Worm (Caenorhabditis elegans) whole organism, L1 larva: Measurements from ENCODE around the gene enpp-1.

Experiments used
- C04F5.9 ChIP-seq: sonication (generic microtip); optimal IDR thresholded peaks from 2 replicates; lab custom pipeline; 2016; ENCODE audit warnings: missing genetic modification characterization, missing compliant biosample characterization
- Y116A8C.19 ChIP-seq: sonication (generic microtip); optimal IDR thresholded peaks from 2 replicates; lab custom pipeline; 2016; ENCODE audit warnings: missing compliant biosample characterization, missing genetic modification characterization, borderline replicate concordance
- aly-2 ChIP-seq: fragments of 150-350 bp; optimal IDR thresholded peaks from 2 replicates; lab custom pipeline; 2014; ENCODE audit warnings: missing biosample characterization, missing genetic modification characterization
- ceh-8 ChIP-seq: fragments of 200-800 bp; sonication (Bioruptor generic); optimal IDR thresholded peaks from 2 replicates; lab custom pipeline; 2018; ENCODE audit warnings: mild to moderate bottlenecking, missing genetic modification characterization, moderate library complexity, missing compliant biosample characterization
- ceh-82 ChIP-seq, 3 experiments: fragments of 150-350 bp in 1 of 3; sonication (generic microtip) in 2 of 3; optimal IDR thresholded peaks; 2 replicates each; lab custom pipeline; 2014 to 2017; ENCODE audit warnings: missing biosample characterization in 3 of 3, missing genetic modification characterization in 3 of 3
- ces-1 ChIP-seq: fragments of 150-350 bp; optimal IDR thresholded peaks from 2 replicates; lab custom pipeline; 2014; ENCODE audit warnings: missing biosample characterization, missing genetic modification reagents, missing genetic modification characterization
- dpl-1 ChIP-seq, 3 experiments: fragments of 150-350 bp in 2 of 3; sonication (generic microtip) in 1 of 3; optimal IDR thresholded peaks; 2 replicates each; lab custom pipeline; 2014 to 2017; ENCODE audit warnings: missing biosample characterization in 3 of 3, missing genetic modification characterization in 3 of 3, missing genetic modification reagents in 3 of 3
- egl-13 ChIP-seq: sonication (generic microtip); optimal IDR thresholded peaks from 2 replicates; lab custom pipeline; 2016; ENCODE audit warnings: missing genotype, missing genetic modification reagents, missing genetic modification characterization, missing compliant biosample characterization
- fos-1 ChIP-seq: fragments of 150-350 bp; optimal IDR thresholded peaks from 2 replicates; lab custom pipeline; 2014; ENCODE audit warnings: missing biosample characterization, missing genetic modification characterization
- grh-1 ChIP-seq: fragments of 200-800 bp; sonication (Bioruptor generic); IDR thresholded peaks from 2 replicates; pipeline ENCODE4 v1.3.6; 2022; ENCODE audit warnings: missing genetic modification reagents, missing genetic modification characterization, missing compliant biosample characterization
- hlh-17 ChIP-seq: fragments of 200-800 bp; sonication (Bioruptor generic); optimal IDR thresholded peaks from 2 replicates; lab custom pipeline; 2018; ENCODE audit warnings: missing genetic modification characterization, mild to moderate bottlenecking, missing compliant biosample characterization, moderate library complexity, borderline replicate concordance
- hlh-4 ChIP-seq: sonication (generic microtip); optimal IDR thresholded peaks from 2 replicates; lab custom pipeline; 2016; ENCODE audit warnings: mild to moderate bottlenecking, missing genetic modification characterization, missing compliant biosample characterization
- hpl-2 ChIP-seq: fragments of 150-350 bp; optimal IDR thresholded peaks from 2 replicates; lab custom pipeline; 2014; ENCODE audit warnings: missing biosample characterization, missing genetic modification reagents, missing genetic modification characterization
- isw-1 ChIP-seq: fragments of 200-800 bp; sonication (Bioruptor generic); IDR thresholded peaks from 2 replicates; pipeline ENCODE4 v1.3.6; 2022; ENCODE audit warnings: missing genetic modification characterization, missing compliant biosample characterization
- lin-14 ChIP-seq: fragments of 200-800 bp; sonication (Bioruptor generic); optimal IDR thresholded peaks from 2 replicates; lab custom pipeline; 2018; ENCODE audit warnings: mild to moderate bottlenecking, missing genetic modification characterization, moderate library complexity, missing compliant biosample characterization
- lin-15B ChIP-seq: fragments of 150-350 bp; sonication (generic microtip); optimal IDR thresholded peaks from 3 replicates; lab custom pipeline; 2014; ENCODE audit warnings: missing biosample characterization, missing genetic modification characterization
- lin-35 ChIP-seq, 2 experiments: fragments of 150-350 bp; optimal IDR thresholded peaks; 2 replicates each; lab custom pipeline; 2014; ENCODE audit warnings: missing biosample characterization in 2 of 2, missing genetic modification characterization in 2 of 2, missing genetic modification reagents in 2 of 2
- mab-9 ChIP-seq: fragments of 200-800 bp; sonication (Bioruptor generic); IDR thresholded peaks from 2 replicates; pipeline ENCODE4 v1.3.6; 2022; ENCODE audit warnings: missing genetic modification reagents, missing genetic modification characterization, missing compliant biosample characterization
- nhr-19 ChIP-seq: fragments of 200-800 bp; sonication (Bioruptor generic); conservative IDR thresholded peaks from 2 replicates; pipeline ENCODE4 v1.3.6; 2022; ENCODE audit warnings: missing genetic modification characterization, missing compliant biosample characterization
- nhr-20 ChIP-seq: sonication (generic microtip); optimal IDR thresholded peaks from 2 replicates; lab custom pipeline; 2016; ENCODE audit warnings: mild to moderate bottlenecking, missing genetic modification characterization, missing compliant biosample characterization
- nhr-237 ChIP-seq: fragments of 150-350 bp; optimal IDR thresholded peaks from 2 replicates; lab custom pipeline; 2014; ENCODE audit warnings: missing biosample characterization, missing genetic modification characterization
- nhr-71 ChIP-seq: sonication (generic microtip); optimal IDR thresholded peaks from 2 replicates; lab custom pipeline; 2016; ENCODE audit warnings: mild to moderate bottlenecking, missing genetic modification characterization, moderate library complexity, missing compliant biosample characterization
- pag-3 ChIP-seq: sonication (generic microtip); optimal IDR thresholded peaks from 2 replicates; lab custom pipeline; 2017; ENCODE audit warnings: missing genetic modification characterization, mild to moderate bottlenecking, missing compliant biosample characterization, antibody characterized with exemption, borderline replicate concordance; ENCODE audit not compliant: insufficient read depth
- pax-3 ChIP-seq: fragments of 200-800 bp; sonication (Bioruptor generic); optimal IDR thresholded peaks from 2 replicates; lab custom pipeline; 2018; ENCODE audit warnings: mild to moderate bottlenecking, missing genetic modification characterization, moderate library complexity, missing compliant biosample characterization
- skn-1 ChIP-seq: fragments of 150-350 bp; optimal IDR thresholded peaks from 2 replicates; lab custom pipeline; 2014; ENCODE audit warnings: missing biosample characterization, missing genetic modification characterization
- snpc-4 ChIP-seq: fragments of 150-350 bp; optimal IDR thresholded peaks from 2 replicates; lab custom pipeline; 2014; ENCODE audit warnings: missing biosample characterization, missing genetic modification characterization
- snu-23 ChIP-seq: sonication (generic microtip); optimal IDR thresholded peaks from 2 replicates; lab custom pipeline; 2016; ENCODE audit warnings: missing genetic modification characterization, missing compliant biosample characterization
- sox-4 ChIP-seq: sonication (generic microtip); optimal IDR thresholded peaks from 2 replicates; lab custom pipeline; 2016; ENCODE audit warnings: missing genetic modification characterization, missing compliant biosample characterization
- sptf-1 ChIP-seq: fragments of 150-350 bp; optimal IDR thresholded peaks from 2 replicates; lab custom pipeline; 2014; ENCODE audit warnings: missing biosample characterization, missing genetic modification characterization
- sup-37 ChIP-seq: fragments of 200-800 bp; sonication (Bioruptor generic); optimal IDR thresholded peaks from 2 replicates; lab custom pipeline; 2018; ENCODE audit warnings: mild to moderate bottlenecking, missing genetic modification characterization, missing compliant biosample characterization
- swsn-7 ChIP-seq: sonication (generic microtip); optimal IDR thresholded peaks from 2 replicates; lab custom pipeline; 2016; ENCODE audit warnings: missing genetic modification characterization, missing compliant biosample characterization
- tbx-2 ChIP-seq: sonication (generic microtip); optimal IDR thresholded peaks from 2 replicates; lab custom pipeline; 2016; ENCODE audit warnings: missing genetic modification characterization, missing compliant biosample characterization
- unc-62 ChIP-seq: fragments of 150-350 bp; optimal IDR thresholded peaks from 2 replicates; lab custom pipeline; 2014; ENCODE audit warnings: missing biosample characterization, missing genetic modification reagents, missing genetic modification characterization
- unc-86 ChIP-seq: sonication (generic microtip); optimal IDR thresholded peaks from 2 replicates; lab custom pipeline; 2016; ENCODE audit warnings: missing genetic modification characterization, missing compliant biosample characterization
- vab-15 ChIP-seq: sonication (generic microtip); optimal IDR thresholded peaks from 2 replicates; lab custom pipeline; 2017; ENCODE audit warnings: missing genotype, mild to moderate bottlenecking, missing genetic modification characterization, missing compliant biosample characterization
- ztf-4 ChIP-seq: fragments of 150-350 bp; optimal IDR thresholded peaks from 2 replicates; lab custom pipeline; 2014; ENCODE audit warnings: missing biosample characterization, missing genetic modification characterization

The enpp-1 gene

DNA sequence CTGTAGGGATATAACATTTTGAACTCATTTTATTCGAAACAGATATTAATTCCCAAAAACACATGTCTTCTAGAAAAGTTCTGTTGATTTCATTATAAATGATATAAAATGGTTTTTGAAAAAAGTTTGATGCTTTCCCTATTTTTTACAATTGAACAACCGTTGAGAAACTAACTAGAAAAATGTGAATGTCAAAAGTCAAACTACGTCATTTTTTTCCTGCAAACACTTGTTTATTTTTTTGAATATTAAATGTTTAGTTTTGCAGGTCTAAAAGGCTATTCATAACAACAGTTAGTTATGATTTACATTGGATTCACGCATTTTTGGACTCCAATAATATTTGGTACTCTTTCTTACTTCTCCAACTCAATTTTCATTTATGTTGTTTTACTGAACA, 31.6 kb downstream of the enpp-1 start, which contains the start of gene srj-4:
TSS of gene srj-4 (plus strand) at position 301 of the 400 bp plus-strand sequence.
- TF ChIP-seq snpc-4 (no peak), hpl-2 (GFP tag; lab: Kevin White, UChicago) (no peak), skn-1 (tag; lab: Kevin White, UChicago) (no peak), snu-23 (no peak), nhr-71 (no peak), pax-3 (tag; lab: Kevin White, UChicago) (no peak), aly-2 (tag; lab: Kevin White, UChicago) (no peak), nhr-20 (tag; lab: Kevin White, UChicago) (no peak), mab-9 (GFP tag; lab: Robert Waterston, UW) (no peak), swsn-7 (no peak), egl-13 (tag; lab: Kevin White, UChicago) (no peak), hlh-4 (no peak), ztf-4 (tag; lab: Kevin White, UChicago) (no peak), sox-4 (tag; lab: Kevin White, UChicago) (no peak)

ce11 chrV:12167031-12167430, 35.8 kb downstream of the enpp-1 start:
- TF ChIP-seq isw-1 (GFP tag; lab: Robert Waterston, UW) = no peak
- peak; percentile 43 for TF ChIP-seq ceh-8 (GFP tag; lab: Kevin White, UChicago)
- no peak for TF ChIP-seq unc-62 (GFP tag; lab: Kevin White, UChicago)

DNA sequence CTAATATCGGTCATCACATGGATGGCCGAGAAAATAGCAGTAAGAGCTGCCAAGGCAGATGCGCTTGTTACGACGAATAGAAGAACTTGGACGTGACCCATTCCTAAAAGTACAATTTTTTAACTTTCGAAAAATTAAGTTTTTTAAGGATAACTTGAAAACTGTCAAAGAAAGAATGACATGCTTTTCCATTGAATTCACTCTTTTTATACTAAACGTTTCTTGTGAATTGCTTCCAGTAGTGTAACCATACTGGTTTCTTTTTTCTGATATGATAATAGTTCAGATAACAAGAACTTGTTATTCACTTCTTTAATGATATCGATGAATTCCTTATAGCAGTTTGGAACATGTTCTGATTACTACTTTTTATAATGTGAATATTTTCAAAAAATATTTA, 36.4 kb downstream of the enpp-1 start, which contains the start of gene col-37:
TSS of gene col-37 (minus strand) at position 101 of the 400 bp plus-strand sequence.
- TF ChIP-seq vab-15 (tag; lab: Kevin White, UChicago) (no peak), nhr-19 (GFP tag; lab: Robert Waterston, UW) (no peak), pag-3 (no peak), dpl-1 (GFP tag; optimal IDR thresholded peaks at IDR 0.05; lab: Kevin White, UChicago) (no peak), mab-9 (GFP tag; lab: Robert Waterston, UW) (no peak), fos-1 (no peak), lin-15B (tag; lab: Kevin White, UChicago) (no peak), grh-1 (GFP tag; lab: Robert Waterston, UW) (no peak), unc-86 (tag; lab: Kevin White, UChicago) (no peak), sup-37 (GFP tag; lab: Kevin White, UChicago) (no peak), Y116A8C.19 (no peak), hlh-17 (GFP tag; lab: Kevin White, UChicago) (no peak), ceh-82 (tag; optimal IDR thresholded peaks at IDR 0.05; lab: Kevin White, UChicago) (no peak), nhr-20 (tag; lab: Kevin White, UChicago) (no peak), nhr-237 (no peak), lin-35 (GFP tag; optimal IDR thresholded peaks at IDR 0.05; lab: Kevin White, UChicago) (no peak), C04F5.9 (no peak), sptf-1 (tag; lab: Kevin White, UChicago) (no peak), tbx-2 (tag; lab: Kevin White, UChicago) (no peak)

DNA sequence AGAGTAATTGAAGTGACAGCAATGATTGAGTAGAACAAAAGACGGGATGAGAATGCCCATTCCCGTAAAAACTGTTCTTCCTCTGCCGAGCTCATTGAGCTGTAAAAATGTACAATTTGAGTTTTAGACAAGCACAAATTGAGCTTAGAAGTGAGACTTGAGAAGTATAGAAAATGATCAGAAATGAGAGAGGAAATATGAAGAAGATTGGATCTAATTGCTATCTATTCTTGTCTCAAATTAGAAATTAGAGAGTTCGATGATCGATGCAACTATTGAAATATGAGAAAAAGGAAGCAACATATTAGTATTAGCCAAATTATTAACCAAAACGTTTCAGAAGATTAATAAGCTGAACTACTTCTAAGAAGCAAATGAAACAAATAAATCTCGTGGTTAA, 38.9 kb downstream of the enpp-1 start, which contains the start of gene ZK863.1:
TSS of gene ZK863.1 (minus strand) at position 101 of the 400 bp plus-strand sequence.
- TF ChIP-seq vab-15 (tag; lab: Kevin White, UChicago) (no peak), lin-14 (GFP tag; lab: Kevin White, UChicago) (peak; percentile 35), ceh-8 (GFP tag; lab: Kevin White, UChicago) (no peak), ces-1 (no peak)
- TF ChIP-seq, all 84 proteins: peak for 1
